Fruit fly (Drosophila melanogaster) whole organism, pupa: ENCODE measurements around the gene arg.
A peak's percentile ranks its signal among the peaks of the same experiment; 100 is the strongest.

Source experiments
- CG10348 ChIP-seq: fragments of 200-800 bp; sonication (Bioruptor generic); IDR thresholded peaks from 2 replicates; pipeline ENCODE4 v1.3.6; 2022; ENCODE audit warnings: missing biosample characterization, missing genetic modification characterization
- CG12605 ChIP-seq: fragments of 200-800 bp; sonication (Bioruptor generic); IDR thresholded peaks from 2 replicates; pipeline ENCODE4 v1.3.6; 2022; ENCODE audit warnings: missing biosample characterization, missing genetic modification characterization
- CG13204 ChIP-seq: fragments of 200-800 bp; sonication (Bioruptor generic); optimal IDR thresholded peaks from 2 replicates; lab custom pipeline; 2018; ENCODE audit warnings: missing biosample characterization, mild to moderate bottlenecking, missing genetic modification characterization, moderate library complexity
- CG14655 ChIP-seq: fragments of 200-800 bp; sonication (Bioruptor generic); optimal IDR thresholded peaks from 3 replicates; lab custom pipeline; 2017; ENCODE audit warnings: mild to moderate bottlenecking, missing biosample characterization, missing genetic modification reagents, missing genetic modification characterization
- CG15710 ChIP-seq: fragments of 200-800 bp; sonication (Bioruptor generic); optimal IDR thresholded peaks from 2 replicates; lab custom pipeline; 2018; ENCODE audit warnings: missing biosample characterization, mild to moderate bottlenecking, missing genetic modification characterization, moderate library complexity
- CG17806 ChIP-seq: fragments of 200-800 bp; sonication (Bioruptor generic); optimal IDR thresholded peaks from 2 replicates; lab custom pipeline; 2018; ENCODE audit warnings: missing biosample characterization, mild to moderate bottlenecking, missing genetic modification characterization, moderate library complexity
- CG32121 ChIP-seq: fragments of 200-800 bp; sonication (Bioruptor generic); IDR thresholded peaks from 2 replicates; pipeline ENCODE4 v1.3.6; 2022; ENCODE audit warnings: missing biosample characterization, missing genetic modification characterization
- CG34367 ChIP-seq: fragments of 200-800 bp; sonication (Bioruptor generic); optimal IDR thresholded peaks from 2 replicates; lab custom pipeline; 2018; ENCODE audit warnings: missing biosample characterization, mild to moderate bottlenecking, missing genetic modification characterization
- CG4496 ChIP-seq: fragments of 200-800 bp; sonication (Bioruptor generic); IDR thresholded peaks from 3 replicates; pipeline ENCODE4 v1.3.6; 2022; ENCODE audit warnings: missing biosample characterization, missing genetic modification characterization
- CG8159 ChIP-seq: fragments of 200-800 bp; sonication (Bioruptor generic); optimal IDR thresholded peaks from 3 replicates; lab custom pipeline; 2018; ENCODE audit warnings: missing biosample characterization, mild to moderate bottlenecking, missing genetic modification characterization, moderate library complexity
- CG8301 ChIP-seq: fragments of 200-800 bp; sonication (Bioruptor generic); optimal IDR thresholded peaks from 2 replicates; lab custom pipeline; 2018; ENCODE audit warnings: missing biosample characterization, mild to moderate bottlenecking, missing genetic modification characterization
- CG9948 ChIP-seq: fragments of 200-800 bp; sonication (Bioruptor generic); optimal IDR thresholded peaks from 2 replicates; lab custom pipeline; 2018; ENCODE audit warnings: missing biosample characterization, mild to moderate bottlenecking, missing genetic modification characterization, moderate library complexity
- D1 ChIP-seq: fragments of 200-800 bp; sonication (Bioruptor generic); optimal IDR thresholded peaks from 2 replicates; lab custom pipeline; 2018; ENCODE audit warnings: missing biosample characterization, mild to moderate bottlenecking, missing genetic modification characterization, moderate library complexity
- EcR ChIP-seq: fragments of 200-800 bp; sonication (Bioruptor generic); optimal IDR thresholded peaks from 3 replicates; lab custom pipeline; 2019; ENCODE audit warnings: missing biosample characterization, missing genetic modification characterization, mild to moderate bottlenecking, moderate library complexity, missing genetic modification reagents
- Ets98B ChIP-seq: fragments of 200-800 bp; sonication (Bioruptor generic); IDR thresholded peaks from 2 replicates; pipeline ENCODE4 v1.3.6; 2022; ENCODE audit warnings: missing biosample characterization, missing genetic modification characterization
- Pif1A ChIP-seq: fragments of 200-800 bp; sonication (Bioruptor generic); optimal IDR thresholded peaks from 3 replicates; lab custom pipeline; 2016; ENCODE audit warnings: missing biosample characterization, missing genetic modification characterization
- Pif1B ChIP-seq: fragments of 200-800 bp; sonication (Bioruptor generic); optimal IDR thresholded peaks from 3 replicates; lab custom pipeline; 2016; ENCODE audit warnings: missing biosample characterization, missing genetic modification characterization
- Snoo ChIP-seq: fragments of 200-800 bp; sonication (Bioruptor generic); optimal IDR thresholded peaks from 3 replicates; lab custom pipeline; 2017; ENCODE audit warnings: missing biosample characterization, mild to moderate bottlenecking, missing genetic modification characterization, inconsistent platforms
- fd96Ca ChIP-seq: fragments of 200-800 bp; sonication (Bioruptor generic); IDR thresholded peaks from 3 replicates; pipeline ENCODE4 v1.3.6; 2022; ENCODE audit warnings: missing biosample characterization, missing genetic modification characterization
- gl ChIP-seq: fragments of 200-800 bp; sonication (Bioruptor generic); optimal IDR thresholded peaks from 2 replicates; lab custom pipeline; 2018; ENCODE audit warnings: missing biosample characterization, mild to moderate bottlenecking, missing genetic modification characterization
- rn ChIP-seq: fragments of 200-800 bp; sonication (Bioruptor generic); IDR thresholded peaks from 2 replicates; pipeline ENCODE4 v1.3.6; 2022; ENCODE audit warnings: missing biosample characterization, missing genetic modification characterization

Gene arg

dm6 chrX:509117-509516 is at the start of gene arg:
arg (plus strand) TSS chrX:509435.
- TF ChIP-seq EcR (GFP tag; lab: Kevin White, UChicago), result peak; percentile 65
- no peak for TF ChIP-seq Pif1A
- TF ChIP-seq CG4496 (GFP tag; lab: Robert Waterston, UW), result no peak

dm6 chrX:460447-460846 is 48.8 kb upstream of the arg start, which contains the start of gene ase:
ase (plus strand) TSS chrX:460747.
- no peak for TF ChIP-seq EcR (GFP tag; lab: Kevin White, UChicago)
- TF ChIP-seq Snoo, result no peak
- TF ChIP-seq CG4496 (GFP tag; lab: Robert Waterston, UW), result no peak
- no peak for TF ChIP-seq CG13204 (GFP tag; lab: Kevin White, UChicago)
- no peak for TF ChIP-seq CG17806 (tag; lab: Kevin White, UChicago)
- no peak for TF ChIP-seq CG12605 (GFP tag; lab: Robert Waterston, UW)
- TF ChIP-seq Pif1A, result no peak
- TF ChIP-seq fd96Ca (GFP tag; lab: Robert Waterston, UW), result no peak

- TF ChIP-seq CG10348 (GFP tag; lab: Robert Waterston, UW) (no peak), CG14655 (GFP tag; lab: Kevin White, UChicago) (no peak), EcR (GFP tag; lab: Kevin White, UChicago) (no peak), fd96Ca (GFP tag; lab: Robert Waterston, UW) (no peak), CG34367 (tag; lab: Kevin White, UChicago) (no peak), Pif1A (no peak), CG13204 (GFP tag; lab: Kevin White, UChicago) (no peak), Ets98B (GFP tag; lab: Robert Waterston, UW) (no peak), CG8159 (tag; lab: Kevin White, UChicago) (no peak), CG12605 (GFP tag; lab: Robert Waterston, UW) (no peak), gl (tag; lab: Kevin White, UChicago) (no peak), CG17806 (tag; lab: Kevin White, UChicago) (no peak), D1 (no peak)
Observed at dm6 chrX:463934-464333, 45.3 kb upstream of the arg start.

dm6 chrX:469235-469634 is 40.0 kb upstream of the arg start, which contains the start of gene Cyp4g1:
Cyp4g1 (minus strand) TSS chrX:469335.
- TF ChIP-seq CG12605 (GFP tag; lab: Robert Waterston, UW), result no peak

- no peak for TF ChIP-seq fd96Ca (GFP tag; lab: Robert Waterston, UW)
- TF ChIP-seq EcR (GFP tag; lab: Kevin White, UChicago), result no peak
- no peak for TF ChIP-seq CG8159 (tag; lab: Kevin White, UChicago)
- TF ChIP-seq CG10348 (GFP tag; lab: Robert Waterston, UW), result no peak
- no peak for TF ChIP-seq gl (tag; lab: Kevin White, UChicago)
- TF ChIP-seq Pif1A, result no peak
- TF ChIP-seq, all 21 proteins: peak for 0
Observed at dm6 chrX:470626-471025, 38.6 kb upstream of the arg start, which contains the start of gene CG32816. CG32816 (minus strand) TSS chrX:470726.

dm6 chrX:476230-477143 is 32.7 kb upstream of the arg start, which contains the start of the genes ebo and CG13373:
ebo (minus strand) TSS chrX:476579.
CG13373 (plus strand) TSS chrX:476984.
- TF ChIP-seq Snoo (peak; percentile 7), Ets98B (GFP tag; lab: Robert Waterston, UW) (peak; percentile 31; the same call in 1 of the 2 replicates), CG4496 (GFP tag; lab: Robert Waterston, UW) (0 out of 3 replicates have a peak, but pooled peaks have one; percentile 43), CG10348 (GFP tag; lab: Robert Waterston, UW) (no peak), EcR (GFP tag; lab: Kevin White, UChicago) (no peak), Pif1B (GFP tag; lab: Kevin White, UChicago) (no peak), rn (GFP tag; lab: Robert Waterston, UW) (no peak), CG17806 (tag; lab: Kevin White, UChicago) (peak; percentile 20), CG32121 (GFP tag; lab: Robert Waterston, UW) (no peak), CG15710 (peak; percentile 2), CG8301 (no peak), fd96Ca (GFP tag; lab: Robert Waterston, UW) (no peak), CG8159 (tag; lab: Kevin White, UChicago) (no peak), CG12605 (GFP tag; lab: Robert Waterston, UW) (no peak), CG9948 (tag; lab: Kevin White, UChicago) (peak; percentile 30), Pif1A (no peak), CG34367 (tag; lab: Kevin White, UChicago) (no peak), CG13204 (GFP tag; lab: Kevin White, UChicago) (no peak), CG14655 (GFP tag; lab: Kevin White, UChicago) (no peak)
- TF ChIP-seq, all 21 proteins: peak for 6
